Fruit fly (Drosophila melanogaster): ENCODE data around the gene CG12523.
A peak's percentile ranks its signal among the peaks of the same experiment; 100 is the strongest.

The CG12523 gene

DNA sequence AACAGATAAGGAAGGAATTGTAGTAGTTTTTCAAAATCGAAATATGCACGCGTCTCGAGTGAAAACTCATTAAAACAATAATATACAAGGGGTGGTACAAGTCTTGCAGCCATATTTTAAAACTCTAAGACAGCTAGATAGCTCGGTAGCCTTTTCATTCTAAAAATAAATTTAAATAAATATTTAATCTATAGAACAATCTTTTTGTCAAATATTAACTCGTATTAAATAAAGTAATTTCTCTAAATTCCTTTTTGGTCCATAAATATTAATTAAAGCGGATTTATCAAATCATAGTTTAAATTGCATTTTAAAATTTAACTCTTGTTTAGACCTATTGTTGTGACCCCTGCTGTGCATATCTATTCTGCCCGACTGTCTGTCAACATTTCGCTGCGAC is 42.3 kb downstream of the CG12523 start (continued):
- TF ChIP-seq H2.0 (GFP tag; IDR thresholded peaks at IDR 0.05): no peak
- TF ChIP-seq NC2α (GFP tag; optimal IDR thresholded peaks at IDR 0.05): no peak
- no peak for TF ChIP-seq zf30C (GFP tag; optimal IDR thresholded peaks at IDR 0.05)
- no peak for TF ChIP-seq HLH3B (GFP tag; IDR thresholded peaks at IDR 0.05)
- TF ChIP-seq ranshi (GFP tag; IDR thresholded peaks at IDR 0.05): 0 out of 2 replicates have a peak, but pooled peaks have one; percentile 39
- TF ChIP-seq Lpt (GFP tag; optimal IDR thresholded peaks at IDR 0.05): no peak
- TF ChIP-seq gsb-n (tag; optimal IDR thresholded peaks at IDR 0.05): no peak
- TF ChIP-seq CG30431 (GFP tag; optimal IDR thresholded peaks at IDR 0.05): peak; percentile 41
- no peak for TF ChIP-seq CG16863 (GFP tag; optimal IDR thresholded peaks at IDR 0.05)
- TF ChIP-seq Rx (GFP tag; IDR thresholded peaks at IDR 0.05): 0 out of 2 replicates have a peak, but pooled peaks have one; percentile 6
- TF ChIP-seq Hey (tag; optimal IDR thresholded peaks at IDR 0.05): no peak
- no peak for TF ChIP-seq mirr (GFP tag; optimal IDR thresholded peaks at IDR 0.05)
- TF ChIP-seq CG11398 (GFP tag; optimal IDR thresholded peaks at IDR 0.05): no peak
- no peak for TF ChIP-seq otp (GFP tag; IDR thresholded peaks at IDR 0.05)
- peak; percentile 43 for TF ChIP-seq nerfin-1 (tag; optimal IDR thresholded peaks at IDR 0.05)
- peak; percentile 36 for TF ChIP-seq CG17568 (GFP tag; optimal IDR thresholded peaks at IDR 0.05)
- TF ChIP-seq al (GFP tag; IDR thresholded peaks at IDR 0.05): no peak
- TF ChIP-seq CG7556 (GFP tag; optimal IDR thresholded peaks at IDR 0.05): peak; percentile 82
- peak; percentile 73 for TF ChIP-seq trem (tag; optimal IDR thresholded peaks at IDR 0.05)
- no peak for TF ChIP-seq lbe (GFP tag; optimal IDR thresholded peaks at IDR 0.05)
- TF ChIP-seq CG34376 (GFP tag; optimal IDR thresholded peaks at IDR 0.05): no peak
- TF ChIP-seq fd3F (GFP tag; optimal IDR thresholded peaks at IDR 0.05): no peak
- TF ChIP-seq Hmx (GFP tag; optimal IDR thresholded peaks at IDR 0.05): no peak
- peak; percentile 56 for TF ChIP-seq twi (tag; optimal IDR thresholded peaks at IDR 0.05)
- TF ChIP-seq Lhr (GFP tag; optimal IDR thresholded peaks at IDR 0.05): peak; percentile 48
- no peak for TF ChIP-seq da (GFP tag; optimal IDR thresholded peaks at IDR 0.05)
- TF ChIP-seq gro (GFP tag; optimal IDR thresholded peaks at IDR 0.05): no peak
- no peak for TF ChIP-seq hth (optimal IDR thresholded peaks at IDR 0.05)
- no peak for TF ChIP-seq CG43689 (GFP tag; IDR thresholded peaks at IDR 0.05)
- TF ChIP-seq ab (GFP tag; optimal IDR thresholded peaks at IDR 0.05): no peak
- TF ChIP-seq tx (GFP tag; optimal IDR thresholded peaks at IDR 0.05): no peak
- TF ChIP-seq B-H1 (GFP tag; IDR thresholded peaks at IDR 0.05): no peak
- TF ChIP-seq CG8765 (GFP tag; IDR thresholded peaks at IDR 0.05): no peak
- peak; percentile 59 for TF ChIP-seq CG16815 (GFP tag; optimal IDR thresholded peaks at IDR 0.05)
- peak; percentile 23; the same call in 1 of the 2 replicates for TF ChIP-seq CG17328 (GFP tag; IDR thresholded peaks at IDR 0.05)
- no peak for TF ChIP-seq CG11085 (GFP tag; IDR thresholded peaks at IDR 0.05)
- TF ChIP-seq CG15601 (tag; optimal IDR thresholded peaks at IDR 0.05): peak; percentile 79
- no peak for TF ChIP-seq gfzf (GFP tag; optimal IDR thresholded peaks at IDR 0.05)
- no peak for TF ChIP-seq nerfin-2 (GFP tag; IDR thresholded peaks at IDR 0.05; ENCODE audit: partially characterized antibody)
- no peak for TF ChIP-seq MESR4 (GFP tag; optimal IDR thresholded peaks at IDR 0.05)
- peak; percentile 72 for TF ChIP-seq CG13424 (tag; optimal IDR thresholded peaks at IDR 0.05)
- no peak for TF ChIP-seq tup (GFP tag; optimal IDR thresholded peaks at IDR 0.05)
- TF ChIP-seq CG8281 (tag; optimal IDR thresholded peaks at IDR 0.05): no peak
- TF ChIP-seq Pdp1 (GFP tag; optimal IDR thresholded peaks at IDR 0.05): no peak
- TF ChIP-seq Atf-2 (GFP tag; optimal IDR thresholded peaks at IDR 0.05): no peak
- TF ChIP-seq CG11093 (GFP tag; IDR thresholded peaks at IDR 0.05): no peak
- peak; percentile 23 for TF ChIP-seq cato (GFP tag; optimal IDR thresholded peaks at IDR 0.05; ENCODE audit: borderline replicate concordance)
- TF ChIP-seq z (GFP tag; IDR thresholded peaks at IDR 0.05): no peak
- peak; percentile 90 for TF ChIP-seq CG10979 (tag; optimal IDR thresholded peaks at IDR 0.05)
- no peak for TF ChIP-seq cas (GFP tag; IDR thresholded peaks at IDR 0.05)
- TF ChIP-seq CG3995 (GFP tag; optimal IDR thresholded peaks at IDR 0.05): no peak
- no peak for TF ChIP-seq Rfx (GFP tag; IDR thresholded peaks at IDR 0.05)
